ENCODE assay signal across 1 fruit fly cellular context in genomic region chrX:2303771-2304513, dm6.
A peak's percentile ranks its signal among the peaks of the same experiment; 100 is the strongest.
TF ChIP-seq lines count a peak whose summit lies in the region.

No protein-coding gene starts in this region.

TF ChIP-seq in whole organism, embryonic, 481 proteins besides CTCF, POLR2A, EP300 and RAD21 (continued from another document and continues in another):
- TF ChIP-seq emc (GFP tag; optimal IDR thresholded peaks at IDR 0.05; lab: Kevin White, UChicago), result peak; percentile 81
- peak; percentile 87 for TF ChIP-seq Hand (GFP tag; optimal IDR thresholded peaks at IDR 0.05; lab: Kevin White, UChicago)
- peak; percentile 80 for TF ChIP-seq CG5245 (GFP tag; optimal IDR thresholded peaks at IDR 0.05; lab: Kevin White, UChicago)
- TF ChIP-seq NC2α (GFP tag; optimal IDR thresholded peaks at IDR 0.05; lab: Kevin White, UChicago), result peak; percentile 86
- TF ChIP-seq jing (GFP tag; optimal IDR thresholded peaks at IDR 0.05; lab: Kevin White, UChicago), result peak; percentile 80
- TF ChIP-seq knrl (GFP tag; IDR thresholded peaks at IDR 0.05; lab: Robert Waterston, UW; ENCODE audit: partially characterized antibody), result peak; percentile 28; the same call in 1 of the 3 replicates
- no peak for TF ChIP-seq Tbp (GFP tag; optimal IDR thresholded peaks at IDR 0.05; lab: Kevin White, UChicago)
- TF ChIP-seq CG9876 (GFP tag; optimal IDR thresholded peaks at IDR 0.05; lab: Kevin White, UChicago), result peak; percentile 83
- peak; percentile 91 for TF ChIP-seq ems (GFP tag; optimal IDR thresholded peaks at IDR 0.05; lab: Kevin White, UChicago)
- peak; percentile 55 for TF ChIP-seq CG7987 (GFP tag; optimal IDR thresholded peaks at IDR 0.05; lab: Kevin White, UChicago)
- TF ChIP-seq CG8478 (optimal IDR thresholded peaks at IDR 0.05; lab: Kevin White, UChicago), result no peak
- TF ChIP-seq CrebB (tag; optimal IDR thresholded peaks at IDR 0.05; lab: Kevin White, UChicago), result peak; percentile 90
- TF ChIP-seq CG4854 (GFP tag; optimal IDR thresholded peaks at IDR 0.05; lab: Kevin White, UChicago), result peak; percentile 81
- TF ChIP-seq Asciz (GFP tag; optimal IDR thresholded peaks at IDR 0.05; lab: Kevin White, UChicago), result peak; percentile 75
- TF ChIP-seq CG12942 (GFP tag; optimal IDR thresholded peaks at IDR 0.05; lab: Kevin White, UChicago), result peak; percentile 77
- peak; percentile 87 for TF ChIP-seq CG14441 (GFP tag; IDR thresholded peaks at IDR 0.05; lab: Robert Waterston, UW)
- TF ChIP-seq sc (optimal IDR thresholded peaks at IDR 0.05; lab: Kevin White, UChicago), result no peak
- TF ChIP-seq sc (GFP tag; optimal IDR thresholded peaks at IDR 0.05; lab: Kevin White, UChicago), result peak; percentile 77
- no peak for TF ChIP-seq HLHmδ (GFP tag; optimal IDR thresholded peaks at IDR 0.05; lab: Kevin White, UChicago)
- peak; percentile 77; the same call in 1 of the 2 replicates for TF ChIP-seq peb (GFP tag; IDR thresholded peaks at IDR 0.05; lab: Robert Waterston, UW)
- TF ChIP-seq her (GFP tag; optimal IDR thresholded peaks at IDR 0.05; lab: Kevin White, UChicago), result peak; percentile 91
- TF ChIP-seq z (GFP tag; IDR thresholded peaks at IDR 0.05; lab: Robert Waterston, UW), result peak; percentile 68; the same call in 2 of the 3 replicates
- TF ChIP-seq CG3847 (GFP tag; IDR thresholded peaks at IDR 0.05; lab: Robert Waterston, UW), result peak; percentile 87
- TF ChIP-seq CG4617 (GFP tag; optimal IDR thresholded peaks at IDR 0.05; lab: Kevin White, UChicago; ENCODE audit: borderline replicate concordance), result peak; percentile 67
- peak; percentile 90 for TF ChIP-seq Trl (optimal IDR thresholded peaks at IDR 0.05; lab: Kevin White, UChicago)
- TF ChIP-seq Trl (GFP tag; optimal IDR thresholded peaks at IDR 0.05; lab: Kevin White, UChicago), result peak; percentile 87
- TF ChIP-seq CG10321 (GFP tag; IDR thresholded peaks at IDR 0.05; lab: Robert Waterston, UW), result peak; percentile 70; the same call in 1 of the 2 replicates
- TF ChIP-seq CG1792 (GFP tag; optimal IDR thresholded peaks at IDR 0.05; lab: Kevin White, UChicago), result peak; percentile 90
- TF ChIP-seq CG1529 (GFP tag; optimal IDR thresholded peaks at IDR 0.05; lab: Kevin White, UChicago), result peak; percentile 84
- no peak for TF ChIP-seq CG42726 (GFP tag; IDR thresholded peaks at IDR 0.05; lab: Robert Waterston, UW; ENCODE audit: partially characterized antibody)
- TF ChIP-seq NK7.1 (GFP tag; optimal IDR thresholded peaks at IDR 0.05; lab: Kevin White, UChicago), result peak; percentile 91
- peak; percentile 82 for TF ChIP-seq CG10366 (GFP tag; IDR thresholded peaks at IDR 0.05; lab: Robert Waterston, UW)
- peak; percentile 90 for TF ChIP-seq unpg (GFP tag; optimal IDR thresholded peaks at IDR 0.05; lab: Kevin White, UChicago)
- TF ChIP-seq Hr3 (GFP tag; optimal IDR thresholded peaks at IDR 0.05; lab: Kevin White, UChicago), result peak; percentile 86
- TF ChIP-seq CG16815 (GFP tag; optimal IDR thresholded peaks at IDR 0.05; lab: Kevin White, UChicago), result peak; percentile 88
- peak; percentile 65 for TF ChIP-seq ssp (GFP tag; IDR thresholded peaks at IDR 0.05; lab: Robert Waterston, UW)
- peak; percentile 55; the same call in 1 of the 2 replicates for TF ChIP-seq CG1024 (GFP tag; IDR thresholded peaks at IDR 0.05; lab: Robert Waterston, UW)
- TF ChIP-seq ato (GFP tag; IDR thresholded peaks at IDR 0.05; lab: Robert Waterston, UW; ENCODE audit: partially characterized antibody), result no peak
- TF ChIP-seq Hmx (GFP tag; optimal IDR thresholded peaks at IDR 0.05; lab: Kevin White, UChicago), result peak; percentile 3
- no peak for TF ChIP-seq ro (GFP tag; IDR thresholded peaks at IDR 0.05; lab: Robert Waterston, UW)
- peak; percentile 80 for TF ChIP-seq Adf1 (GFP tag; IDR thresholded peaks at IDR 0.05; lab: Robert Waterston, UW)
- peak; percentile 90 for TF ChIP-seq CG30403 (GFP tag; optimal IDR thresholded peaks at IDR 0.05; lab: Kevin White, UChicago)
- peak; percentile 73; the same call in 1 of the 2 replicates for TF ChIP-seq Rx (GFP tag; IDR thresholded peaks at IDR 0.05; lab: Robert Waterston, UW)
- peak; percentile 89 for TF ChIP-seq ind (GFP tag; optimal IDR thresholded peaks at IDR 0.05; lab: Kevin White, UChicago)
- peak; percentile 92 for TF ChIP-seq pb (GFP tag; optimal IDR thresholded peaks at IDR 0.05; lab: Kevin White, UChicago)
- no peak for TF ChIP-seq CG4360 (GFP tag; IDR thresholded peaks at IDR 0.05; lab: Robert Waterston, UW)
- TF ChIP-seq Pdp1 (GFP tag; optimal IDR thresholded peaks at IDR 0.05; lab: Kevin White, UChicago), result peak; percentile 79 to 86
- TF ChIP-seq Neu2 (GFP tag; optimal IDR thresholded peaks at IDR 0.05; lab: Kevin White, UChicago; ENCODE audit: borderline replicate concordance), result peak; percentile 68
- TF ChIP-seq CG4404 (GFP tag; IDR thresholded peaks at IDR 0.05; lab: Robert Waterston, UW), result peak; percentile 79
- peak; percentile 69 for TF ChIP-seq CG7357 (GFP tag; IDR thresholded peaks at IDR 0.05; lab: Robert Waterston, UW)
- peak; percentile 73 for TF ChIP-seq klu (GFP tag; IDR thresholded peaks at IDR 0.05; lab: Robert Waterston, UW)
- TF ChIP-seq Doc3 (GFP tag; IDR thresholded peaks at IDR 0.05; lab: Robert Waterston, UW; ENCODE audit: partially characterized antibody), result no peak
- TF ChIP-seq chm (GFP tag; IDR thresholded peaks at IDR 0.05; lab: Robert Waterston, UW), result peak; percentile 82
- 0 out of 3 replicates have a peak, but pooled peaks have one; percentile 11 for TF ChIP-seq sr (GFP tag; IDR thresholded peaks at IDR 0.05; lab: Robert Waterston, UW)
- peak; percentile 22 for TF ChIP-seq ash1 (GFP tag; optimal IDR thresholded peaks at IDR 0.05; lab: Kevin White, UChicago)
- peak; percentile 89 for TF ChIP-seq dmrt11E (tag; optimal IDR thresholded peaks at IDR 0.05; lab: Kevin White, UChicago)
- TF ChIP-seq CG13624 (GFP tag; optimal IDR thresholded peaks at IDR 0.05; lab: Kevin White, UChicago), result peak; percentile 95
- TF ChIP-seq tx (GFP tag; optimal IDR thresholded peaks at IDR 0.05; lab: Kevin White, UChicago), result peak; percentile 89
- TF ChIP-seq Ada2b (GFP tag; IDR thresholded peaks at IDR 0.05; lab: Robert Waterston, UW), result peak; percentile 88
- peak; percentile 87 for TF ChIP-seq dmrt99B (tag; optimal IDR thresholded peaks at IDR 0.05; lab: Kevin White, UChicago)
- peak; percentile 93 for TF ChIP-seq CG16863 (GFP tag; optimal IDR thresholded peaks at IDR 0.05; lab: Kevin White, UChicago)
- 0 out of 2 replicates have a peak, but pooled peaks have one; percentile 28 for TF ChIP-seq dan (GFP tag; IDR thresholded peaks at IDR 0.05; lab: Robert Waterston, UW)
- TF ChIP-seq CG8290 (GFP tag; optimal IDR thresholded peaks at IDR 0.05; lab: Kevin White, UChicago), result peak; percentile 59
- TF ChIP-seq CG8290 (tag; optimal IDR thresholded peaks at IDR 0.05; lab: Kevin White, UChicago), result peak; percentile 47 to 96
- TF ChIP-seq Ets65A (GFP tag; lab: Kevin White, UChicago), result peak; percentile 99
- no peak for TF ChIP-seq CG43689 (GFP tag; IDR thresholded peaks at IDR 0.05; lab: Robert Waterston, UW)
- peak; percentile 6 for TF ChIP-seq CG9797 (GFP tag; optimal IDR thresholded peaks at IDR 0.05; lab: Kevin White, UChicago)
- TF ChIP-seq CG17385 (GFP tag; optimal IDR thresholded peaks at IDR 0.05; lab: Kevin White, UChicago), result peak; percentile 84
- no peak; the same call in 1 of the 2 replicates for TF ChIP-seq Taf1 (GFP tag; IDR thresholded peaks at IDR 0.05; lab: Robert Waterston, UW)
- TF ChIP-seq cato (GFP tag; optimal IDR thresholded peaks at IDR 0.05; lab: Kevin White, UChicago; ENCODE audit: borderline replicate concordance), result peak; percentile 77
- peak; percentile 56 for TF ChIP-seq CG7928 (GFP tag; optimal IDR thresholded peaks at IDR 0.05; lab: Kevin White, UChicago)
- TF ChIP-seq CG1603 (tag; optimal IDR thresholded peaks at IDR 0.05; lab: Kevin White, UChicago), result peak; percentile 94
- TF ChIP-seq CoRest (tag; optimal IDR thresholded peaks at IDR 0.05; lab: Kevin White, UChicago), result peak; percentile 90
- peak; percentile 50 for TF ChIP-seq B-H2 (GFP tag; optimal IDR thresholded peaks at IDR 0.05; lab: Kevin White, UChicago)
- peak; percentile 96 for TF ChIP-seq CG2120 (GFP tag; optimal IDR thresholded peaks at IDR 0.05; lab: Kevin White, UChicago)
- TF ChIP-seq E2f1 (GFP tag; IDR thresholded peaks at IDR 0.05; lab: Robert Waterston, UW), result peak; percentile 88
- TF ChIP-seq ac (GFP tag; optimal IDR thresholded peaks at IDR 0.05; lab: Kevin White, UChicago), result peak; percentile 51
- peak; percentile 87 for TF ChIP-seq CG32532 (GFP tag; IDR thresholded peaks at IDR 0.05; lab: Robert Waterston, UW)
- peak; percentile 57; the same call in 1 of the 2 replicates for TF ChIP-seq MBD-R2 (GFP tag; IDR thresholded peaks at IDR 0.05; lab: Robert Waterston, UW)
- peak; percentile 84 for TF ChIP-seq esg (GFP tag; conservative IDR thresholded peaks at IDR 0.05; lab: Robert Waterston, UW)
- peak; percentile 85 for TF ChIP-seq CG11723 (GFP tag; optimal IDR thresholded peaks at IDR 0.05; lab: Kevin White, UChicago)
- peak; percentile 91 for TF ChIP-seq Hsf (GFP tag; optimal IDR thresholded peaks at IDR 0.05; lab: Kevin White, UChicago)
- peak; percentile 94 for TF ChIP-seq fu2 (GFP tag; optimal IDR thresholded peaks at IDR 0.05; lab: Kevin White, UChicago)
- peak; percentile 72 for TF ChIP-seq CG6254 (GFP tag; optimal IDR thresholded peaks at IDR 0.05; lab: Kevin White, UChicago)
- TF ChIP-seq ci (GFP tag; IDR thresholded peaks at IDR 0.05; lab: Robert Waterston, UW), result peak; percentile 84
- no peak for TF ChIP-seq fru (optimal IDR thresholded peaks at IDR 0.05; lab: Kevin White, UChicago)
- peak; percentile 87 for TF ChIP-seq CG34376 (GFP tag; optimal IDR thresholded peaks at IDR 0.05; lab: Kevin White, UChicago)
- peak; percentile 65 for TF ChIP-seq CG3838 (GFP tag; optimal IDR thresholded peaks at IDR 0.05; lab: Kevin White, UChicago)
- TF ChIP-seq CG13775 (GFP tag; optimal IDR thresholded peaks at IDR 0.05; lab: Kevin White, UChicago), result peak; percentile 87
- peak; percentile 74; the same call in 2 of the 3 replicates for TF ChIP-seq CG2889 (GFP tag; IDR thresholded peaks at IDR 0.05; lab: Robert Waterston, UW)
- no peak for TF ChIP-seq CG16813 (GFP tag; IDR thresholded peaks at IDR 0.05; lab: Robert Waterston, UW; ENCODE audit: partially characterized antibody)
- peak; percentile 85 for TF ChIP-seq CG4282 (GFP tag; optimal IDR thresholded peaks at IDR 0.05; lab: Kevin White, UChicago)
- peak; percentile 60 for TF ChIP-seq Fer2 (tag; optimal IDR thresholded peaks at IDR 0.05; lab: Kevin White, UChicago)
- peak; percentile 85 for TF ChIP-seq so (GFP tag; IDR thresholded peaks at IDR 0.05; lab: Robert Waterston, UW)
- TF ChIP-seq da (GFP tag; optimal IDR thresholded peaks at IDR 0.05; lab: Kevin White, UChicago), result peak; percentile 77
- peak; percentile 87 for TF ChIP-seq CG15269 (tag; optimal IDR thresholded peaks at IDR 0.05; lab: Kevin White, UChicago)
- TF ChIP-seq cad (GFP tag; optimal IDR thresholded peaks at IDR 0.05; lab: Kevin White, UChicago), result no peak
- TF ChIP-seq tin (GFP tag; optimal IDR thresholded peaks at IDR 0.05; lab: Kevin White, UChicago), result peak; percentile 84
- TF ChIP-seq zfh2 (GFP tag; optimal IDR thresholded peaks at IDR 0.05; lab: Kevin White, UChicago), result peak; percentile 93
- peak; percentile 76 for TF ChIP-seq Kr (GFP tag; optimal IDR thresholded peaks at IDR 0.05; lab: Kevin White, UChicago)
- TF ChIP-seq dimm (GFP tag; IDR thresholded peaks at IDR 0.05; lab: Robert Waterston, UW), result peak; percentile 40; the same call in 1 of the 2 replicates
- TF ChIP-seq salm (tag; optimal IDR thresholded peaks at IDR 0.05; lab: Kevin White, UChicago), result peak; percentile 77
- TF ChIP-seq Oaz (GFP tag; IDR thresholded peaks at IDR 0.05; lab: Robert Waterston, UW), result peak; percentile 74
- TF ChIP-seq CG10543 (GFP tag; optimal IDR thresholded peaks at IDR 0.05; lab: Kevin White, UChicago), result peak; percentile 91
- TF ChIP-seq CG17829 (tag; optimal IDR thresholded peaks at IDR 0.05; lab: Kevin White, UChicago), result peak; percentile 83
- no peak for TF ChIP-seq gce (GFP tag; IDR thresholded peaks at IDR 0.05; lab: Robert Waterston, UW)
- TF ChIP-seq Bteb2 (GFP tag; optimal IDR thresholded peaks at IDR 0.05; lab: Kevin White, UChicago), result peak; percentile 73
- TF ChIP-seq HmgD (GFP tag; optimal IDR thresholded peaks at IDR 0.05; lab: Kevin White, UChicago), result peak; percentile 84
- peak; percentile 81 for TF ChIP-seq Ssrp (tag; optimal IDR thresholded peaks at IDR 0.05; lab: Kevin White, UChicago)
- peak; percentile 77 for TF ChIP-seq ttk (GFP tag; IDR thresholded peaks at IDR 0.05; lab: Robert Waterston, UW)
- peak; percentile 32; the same call in 1 of the 2 replicates for TF ChIP-seq Poxn (GFP tag; IDR thresholded peaks at IDR 0.05; lab: Robert Waterston, UW)
- TF ChIP-seq otp (GFP tag; IDR thresholded peaks at IDR 0.05; lab: Robert Waterston, UW), result peak; percentile 70; the same call in 1 of the 3 replicates
- peak; percentile 96 for TF ChIP-seq CG7786 (GFP tag; optimal IDR thresholded peaks at IDR 0.05; lab: Kevin White, UChicago)
- peak; percentile 83 for TF ChIP-seq ranshi (GFP tag; IDR thresholded peaks at IDR 0.05; lab: Robert Waterston, UW)
- no peak for TF ChIP-seq hbn (GFP tag; IDR thresholded peaks at IDR 0.05; lab: Robert Waterston, UW; ENCODE audit: partially characterized antibody)
- peak; percentile 54 for TF ChIP-seq exex (tag; optimal IDR thresholded peaks at IDR 0.05; lab: Kevin White, UChicago)
- peak; percentile 15 for TF ChIP-seq corto (GFP tag; optimal IDR thresholded peaks at IDR 0.05; lab: Kevin White, UChicago)
- TF ChIP-seq Abd-B (GFP tag; optimal IDR thresholded peaks at IDR 0.05; lab: Kevin White, UChicago), result peak; percentile 80
- peak; percentile 100 for TF ChIP-seq D19A (tag; optimal IDR thresholded peaks at IDR 0.05; lab: Kevin White, UChicago)
- TF ChIP-seq Gug (GFP tag; IDR thresholded peaks at IDR 0.05; lab: Robert Waterston, UW), result peak; percentile 80
- peak; percentile 87 for TF ChIP-seq caup (GFP tag; optimal IDR thresholded peaks at IDR 0.05; lab: Kevin White, UChicago; ENCODE audit: severe bottlenecking)
- TF ChIP-seq gt (GFP tag; IDR thresholded peaks at IDR 0.05; lab: Robert Waterston, UW), result peak; percentile 38; the same call in 1 of the 2 replicates
- TF ChIP-seq CG8765 (GFP tag; IDR thresholded peaks at IDR 0.05; lab: Robert Waterston, UW), result peak; percentile 61
- TF ChIP-seq Dref (GFP tag; IDR thresholded peaks at IDR 0.05; lab: Robert Waterston, UW), result no peak
- TF ChIP-seq CG8359 (GFP tag; optimal IDR thresholded peaks at IDR 0.05; lab: Kevin White, UChicago; ENCODE audit: borderline replicate concordance), result peak; percentile 35
- TF ChIP-seq CG15696 (tag; optimal IDR thresholded peaks at IDR 0.05; lab: Kevin White, UChicago), result peak; percentile 81
- TF ChIP-seq CG12769 (tag; optimal IDR thresholded peaks at IDR 0.05; lab: Kevin White, UChicago), result peak; percentile 94
- no peak for TF ChIP-seq CG2129 (GFP tag; IDR thresholded peaks at IDR 0.05; lab: Robert Waterston, UW; ENCODE audit: partially characterized antibody)
